Fruit fly (Drosophila melanogaster) whole organism, embryonic: ENCODE results near the gene MtnB.
A peak's percentile ranks its signal among the peaks of the same experiment; 100 is the strongest.

Experiments used
- Bgb ChIP-seq: fragments of 200-800 bp; sonication (Bioruptor generic); IDR thresholded peaks from 2 replicates; pipeline ENCODE4 v1.3.6; 2022; ENCODE audit warnings: missing biosample characterization, missing genetic modification characterization; ENCODE audit not compliant: partially characterized antibody
- BtbVII ChIP-seq: fragments of 200-800 bp; sonication (Bioruptor generic); optimal IDR thresholded peaks from 3 replicates; lab custom pipeline; 2017; ENCODE audit warnings: missing biosample characterization, mild to moderate bottlenecking, missing genetic modification characterization
- C15 ChIP-seq: fragments of 200-800 bp; sonication (Bioruptor generic); IDR thresholded peaks from 3 replicates; pipeline ENCODE4 v1.3.6; 2022; ENCODE audit warnings: missing biosample characterization, missing genetic modification characterization
- CG11085 ChIP-seq: fragments of 200-800 bp; sonication (Bioruptor generic); IDR thresholded peaks from 2 replicates; pipeline ENCODE4 v1.3.6; 2022; ENCODE audit warnings: missing biosample characterization, missing genetic modification characterization
- CG11456 ChIP-seq: fragments of 200-800 bp; sonication (Bioruptor generic); IDR thresholded peaks from 3 replicates; pipeline ENCODE4 v1.3.6; 2022; ENCODE audit warnings: missing biosample characterization, missing genetic modification characterization
- CG11696 ChIP-seq: fragments of 200-800 bp; sonication (Bioruptor generic); IDR thresholded peaks from 2 replicates; pipeline ENCODE4 v1.3.6; 2022; ENCODE audit warnings: missing biosample characterization, missing genetic modification characterization
- CG12299 ChIP-seq: fragments of 200-800 bp; sonication (Bioruptor generic); optimal IDR thresholded peaks from 2 replicates; lab custom pipeline; 2018; ENCODE audit warnings: missing biosample characterization, mild to moderate bottlenecking, missing genetic modification characterization
- CG13894 ChIP-seq: fragments of 200-800 bp; sonication (Bioruptor generic); optimal IDR thresholded peaks from 3 replicates; lab custom pipeline; 2018; ENCODE audit warnings: missing biosample characterization, mild to moderate bottlenecking, missing genetic modification characterization, moderate library complexity
- CG14667 ChIP-seq: fragments of 200-800 bp; sonication (Bioruptor generic); IDR thresholded peaks from 2 replicates; pipeline ENCODE4 v1.3.6; 2022; ENCODE audit warnings: missing biosample characterization, missing genetic modification characterization
- CG15479 ChIP-seq: fragments of 200-800 bp; sonication (Bioruptor generic); optimal IDR thresholded peaks from 3 replicates; lab custom pipeline; 2019; ENCODE audit warnings: missing biosample characterization, mild to moderate bottlenecking, missing genetic modification characterization, moderate library complexity
- CG16779 ChIP-seq: fragments of 200-800 bp; sonication (Bioruptor generic); IDR thresholded peaks from 2 replicates; pipeline ENCODE4 v1.3.6; 2022; ENCODE audit warnings: missing biosample characterization, missing genetic modification characterization
- CG16813 ChIP-seq: fragments of 200-800 bp; sonication (Bioruptor generic); IDR thresholded peaks from 3 replicates; pipeline ENCODE4 v1.3.6; 2022; ENCODE audit warnings: missing biosample characterization, missing genetic modification characterization; ENCODE audit not compliant: partially characterized antibody
- CG1832 ChIP-seq: fragments of 200-800 bp; sonication (Bioruptor generic); optimal IDR thresholded peaks from 2 replicates; lab custom pipeline; 2017; ENCODE audit warnings: missing biosample characterization, mild to moderate bottlenecking, missing genetic modification characterization, inconsistent platforms
- CG31365 ChIP-seq: fragments of 200-800 bp; sonication (Bioruptor generic); optimal IDR thresholded peaks from 2 replicates; lab custom pipeline; 2018; ENCODE audit warnings: missing biosample characterization, mild to moderate bottlenecking, missing genetic modification characterization
- CG34376 ChIP-seq: fragments of 200-800 bp; sonication (Bioruptor generic); optimal IDR thresholded peaks from 2 replicates; lab custom pipeline; 2018; ENCODE audit warnings: missing biosample characterization, mild to moderate bottlenecking, missing genetic modification characterization
- CG34422 ChIP-seq: fragments of 200-800 bp; sonication (Bioruptor generic); IDR thresholded peaks from 3 replicates; pipeline ENCODE4 v1.3.6; 2022; ENCODE audit warnings: missing biosample characterization, missing genetic modification characterization
- CG3847 ChIP-seq: fragments of 200-800 bp; sonication (Bioruptor generic); IDR thresholded peaks from 2 replicates; pipeline ENCODE4 v1.3.6; 2022; ENCODE audit warnings: missing biosample characterization, missing genetic modification characterization
- CG8478 ChIP-seq: fragments of >200 bp; optimal IDR thresholded peaks from 2 replicates; lab custom pipeline; 2018
- Dp ChIP-seq: fragments of 200-800 bp; sonication (Bioruptor generic); optimal IDR thresholded peaks from 2 replicates; lab custom pipeline; 2018; ENCODE audit warnings: missing biosample characterization, mild to moderate bottlenecking, missing genetic modification characterization, moderate library complexity
- Dref ChIP-seq: fragments of 200-800 bp; sonication (Bioruptor generic); IDR thresholded peaks from 2 replicates; pipeline ENCODE4 v1.3.6; 2022; ENCODE audit warnings: missing biosample characterization, missing genetic modification characterization
- Ets65A ChIP-seq: fragments of 200-800 bp; sonication (Bioruptor generic); peaks from one replicate; lab custom pipeline; 2016; ENCODE audit warnings: missing biosample characterization, missing genetic modification characterization
- Ets97D ChIP-seq: fragments of 200-800 bp; sonication (Bioruptor generic); optimal IDR thresholded peaks from 3 replicates; lab custom pipeline; 2016; ENCODE audit warnings: missing biosample characterization, missing genetic modification characterization
- Fer1 ChIP-seq: fragments of 200-800 bp; sonication (Bioruptor generic); optimal IDR thresholded peaks from 2 replicates; lab custom pipeline; 2017; ENCODE audit warnings: missing biosample characterization, mild to moderate bottlenecking, missing genetic modification characterization
- Fer3 ChIP-seq: fragments of 200-800 bp; sonication (Bioruptor generic); optimal IDR thresholded peaks from 2 replicates; lab custom pipeline; 2018; ENCODE audit warnings: missing biosample characterization, mild to moderate bottlenecking, missing genetic modification characterization, moderate library complexity
- HHEX ChIP-seq: fragments of 200-800 bp; sonication (Bioruptor generic); optimal IDR thresholded peaks from 3 replicates; lab custom pipeline; 2017; ENCODE audit warnings: missing biosample characterization, mild to moderate bottlenecking, missing genetic modification characterization, missing genetic modification reagents
- Hey ChIP-seq: fragments of 200-800 bp; sonication (Bioruptor generic); optimal IDR thresholded peaks from 3 replicates; lab custom pipeline; 2018; ENCODE audit warnings: missing biosample characterization, mild to moderate bottlenecking, missing genetic modification characterization
- Hr39 ChIP-seq: fragments of >200 bp; optimal IDR thresholded peaks from 2 replicates; lab custom pipeline; 2017
- Optix ChIP-seq: fragments of 200-800 bp; sonication (Bioruptor generic); IDR thresholded peaks from 3 replicates; pipeline ENCODE4 v1.3.6; 2022; ENCODE audit warnings: missing biosample characterization, missing genetic modification characterization
- Poxn ChIP-seq: fragments of 200-800 bp; sonication (Bioruptor generic); IDR thresholded peaks from 2 replicates; pipeline ENCODE4 v1.3.6; 2022; ENCODE audit warnings: missing biosample characterization, missing genetic modification characterization
- Six4 ChIP-seq: fragments of 200-800 bp; sonication (Bioruptor generic); optimal IDR thresholded peaks from 2 replicates; lab custom pipeline; 2016; ENCODE audit warnings: missing biosample characterization, missing genetic modification characterization
- Sox102F ChIP-seq: fragments of 200-800 bp; sonication (Bioruptor generic); optimal IDR thresholded peaks from 2 replicates; lab custom pipeline; 2018; ENCODE audit warnings: missing biosample characterization, mild to moderate bottlenecking, missing genetic modification characterization, moderate library complexity
- Vsx1 ChIP-seq: fragments of 200-800 bp; sonication (Bioruptor generic); optimal IDR thresholded peaks from 2 replicates; lab custom pipeline; 2017; ENCODE audit warnings: missing biosample characterization, mild to moderate bottlenecking, missing genetic modification characterization, missing genetic modification reagents
- abd-A ChIP-seq: fragments of 200-800 bp; sonication (Bioruptor generic); optimal IDR thresholded peaks from 3 replicates; lab custom pipeline; 2019; ENCODE audit warnings: missing biosample characterization, mild to moderate bottlenecking, missing genetic modification characterization, moderate library complexity
- ato ChIP-seq: fragments of 200-800 bp; sonication (Bioruptor generic); IDR thresholded peaks from 2 replicates; pipeline ENCODE4 v1.3.6; 2022; ENCODE audit warnings: missing biosample characterization, missing genetic modification characterization; ENCODE audit not compliant: partially characterized antibody
- bowl ChIP-seq: fragments of 200-800 bp; sonication (Bioruptor generic); IDR thresholded peaks from 2 replicates; pipeline ENCODE4 v1.3.6; 2022; ENCODE audit warnings: missing biosample characterization, missing genetic modification characterization
- cato ChIP-seq: fragments of 200-800 bp; sonication (Bioruptor generic); optimal IDR thresholded peaks from 2 replicates; lab custom pipeline; 2016; ENCODE audit warnings: missing biosample characterization, missing genetic modification characterization, borderline replicate concordance
- chinmo ChIP-seq: fragments of 200-800 bp; sonication (Bioruptor generic); IDR thresholded peaks from 4 replicates; pipeline ENCODE4 v1.3.6; 2022; ENCODE audit warnings: missing biosample characterization, missing genetic modification characterization; ENCODE audit not compliant: partially characterized antibody
- eve ChIP-seq, 2 experiments: fragments of >200 bp; optimal IDR thresholded peaks; 2 replicates each; lab custom pipeline; 2017; ENCODE audit warnings: missing biosample characterization in 2 of 2, missing genetic modification characterization in 2 of 2
- fd96Cb ChIP-seq: fragments of 200-800 bp; sonication (Bioruptor generic); optimal IDR thresholded peaks from 2 replicates; lab custom pipeline; 2018; ENCODE audit warnings: missing biosample characterization, mild to moderate bottlenecking, missing genetic modification characterization, moderate library complexity
- gcm ChIP-seq: fragments of 200-800 bp; sonication (Bioruptor generic); optimal IDR thresholded peaks from 2 replicates; lab custom pipeline; 2019; ENCODE audit warnings: missing biosample characterization, mild to moderate bottlenecking, missing genetic modification characterization, moderate library complexity
- grau ChIP-seq: fragments of 200-800 bp; optimal IDR thresholded peaks from 3 replicates; lab custom pipeline; 2019; ENCODE audit warnings: missing biosample characterization, mild to moderate bottlenecking, missing genetic modification characterization, moderate library complexity
- lab ChIP-seq: fragments of 200-800 bp; sonication (Bioruptor generic); optimal IDR thresholded peaks from 3 replicates; lab custom pipeline; 2017; ENCODE audit warnings: missing biosample characterization, missing genetic modification characterization, mild to moderate bottlenecking, moderate library complexity, missing genetic modification reagents
- lmd ChIP-seq: fragments of 200-800 bp; sonication (Bioruptor generic); IDR thresholded peaks from 2 replicates; pipeline ENCODE4 v1.3.6; 2022; ENCODE audit warnings: missing biosample characterization, missing genetic modification characterization
- luna ChIP-seq: fragments of 200-800 bp; sonication (Bioruptor generic); optimal IDR thresholded peaks from 2 replicates; lab custom pipeline; 2016; ENCODE audit warnings: missing biosample characterization, missing genetic modification characterization
- pita ChIP-seq: fragments of 200-800 bp; sonication (Bioruptor generic); optimal IDR thresholded peaks from 2 replicates; lab custom pipeline; 2017; ENCODE audit warnings: missing biosample characterization, mild to moderate bottlenecking, missing genetic modification characterization
- pzg ChIP-seq: fragments of 200-800 bp; sonication (Bioruptor generic); optimal IDR thresholded peaks from 3 replicates; lab custom pipeline; 2018; ENCODE audit warnings: missing biosample characterization, mild to moderate bottlenecking, missing genetic modification characterization, moderate library complexity
- sc ChIP-seq, 3 experiments: fragments of >200 bp in 2 of 3; fragments of 200-800 bp in 1 of 3; sonication (Bioruptor generic) in 1 of 3; optimal IDR thresholded peaks; 2 replicates in 2 of 3; 3 replicates in 1 of 3; lab custom pipeline; 2017; ENCODE audit warnings: mild to moderate bottlenecking in 1 of 3, missing biosample characterization in 1 of 3, missing genetic modification characterization in 1 of 3, missing genetic modification reagents in 1 of 3
- tio ChIP-seq: fragments of 200-800 bp; sonication (Bioruptor generic); optimal IDR thresholded peaks from 2 replicates; lab custom pipeline; 2017; ENCODE audit warnings: missing biosample characterization, missing genetic modification characterization, inconsistent platforms

The MtnB gene

dm6 chr3R:20472764-20473390 is 30.7 kb downstream of the MtnB start:
- TF ChIP-seq Hr39 (peak; percentile 95), sc (optimal IDR thresholded peaks at IDR 0.05; lab: Kevin White, UChicago) (no peak), sc (GFP tag; optimal IDR thresholded peaks at IDR 0.05; lab: Kevin White, UChicago) (no peak), CG13894 (tag; lab: Kevin White, UChicago) (peak; percentile 15), chinmo (GFP tag; lab: Robert Waterston, UW) (0 out of 4 replicates have a peak, but pooled peaks have one; percentile 13), abd-A (peak; percentile 36), Ets65A (peak; percentile 68), gcm (GFP tag; lab: Kevin White, UChicago) (no peak)

dm6 chr3R:20464267-20464768 is 39.2 kb downstream of the MtnB start:
- TF ChIP-seq lmd (GFP tag; lab: Robert Waterston, UW) (no peak), Six4 (GFP tag; lab: Kevin White, UChicago) (no peak), C15 (no peak), CG15479 (GFP tag; lab: Kevin White, UChicago) (no peak), pita (peak; percentile 22), CG12299 (tag; lab: Kevin White, UChicago) (no peak), pzg (peak; percentile 25), CG16813 (GFP tag; lab: Robert Waterston, UW) (no peak), Fer1 (GFP tag; lab: Kevin White, UChicago) (no peak), HHEX (GFP tag; lab: Kevin White, UChicago) (no peak), Dref (GFP tag; lab: Robert Waterston, UW) (0 out of 2 replicates have a peak, but pooled peaks have one; percentile 23), Poxn (GFP tag; lab: Robert Waterston, UW) (no peak), tio (no peak), CG8478 (lab: Kevin White, UChicago) (no peak), eve (GFP tag; optimal IDR thresholded peaks at IDR 0.05; lab: Kevin White, UChicago) (no peak), CG11456 (GFP tag; lab: Robert Waterston, UW) (no peak), CG11696 (GFP tag; lab: Robert Waterston, UW) (no peak), Bgb (GFP tag; lab: Robert Waterston, UW) (no peak), CG1832 (GFP tag; lab: Kevin White, UChicago) (no peak), Optix (GFP tag; lab: Robert Waterston, UW) (no peak), Ets65A (peak; percentile 22), cato (no peak), fd96Cb (no peak), CG34376 (no peak), CG16779 (GFP tag; lab: Robert Waterston, UW) (no peak), CG34422 (GFP tag; lab: Robert Waterston, UW) (no peak), Dp (GFP tag; lab: Kevin White, UChicago) (peak; percentile 36), Sox102F (GFP tag; lab: Kevin White, UChicago) (no peak), ato (GFP tag; lab: Robert Waterston, UW) (no peak), CG3847 (GFP tag; lab: Robert Waterston, UW) (peak; percentile 32; the same call in 1 of the 2 replicates), CG14667 (GFP tag; lab: Robert Waterston, UW) (no peak), lab (GFP tag; lab: Kevin White, UChicago) (no peak), BtbVII (GFP tag; lab: Kevin White, UChicago) (no peak), grau (no peak), Vsx1 (GFP tag; lab: Kevin White, UChicago) (no peak), bowl (no peak), CG11085 (GFP tag; lab: Robert Waterston, UW) (no peak), Hey (no peak), luna (no peak), Ets97D (GFP tag; lab: Kevin White, UChicago) (no peak), CG31365 (peak; percentile 72), Fer3 (tag; lab: Kevin White, UChicago) (no peak)
